Fruit fly (Drosophila melanogaster) whole organism, embryonic: ENCODE measurements around the gene CG32809.
A peak's percentile ranks its signal among the peaks of the same experiment; 100 is the strongest.

ENCODE experiments used
- Adf1 ChIP-seq: fragments of 200-800 bp; sonication (Bioruptor generic); IDR thresholded peaks from 2 replicates; pipeline ENCODE4 v1.3.6; 2022; ENCODE audit warnings: missing biosample characterization, missing genetic modification characterization
- Antp ChIP-seq: fragments of 200-800 bp; sonication (Bioruptor generic); optimal IDR thresholded peaks from 3 replicates; lab custom pipeline; 2016; ENCODE audit warnings: missing biosample characterization, missing genetic modification characterization
- Blimp-1 ChIP-seq: fragments of 200-800 bp; sonication (Bioruptor generic); optimal IDR thresholded peaks from 3 replicates; lab custom pipeline; 2018; ENCODE audit warnings: missing biosample characterization, missing genetic modification characterization, mild to moderate bottlenecking, moderate library complexity, missing genetic modification reagents
- BtbVII ChIP-seq: fragments of 200-800 bp; sonication (Bioruptor generic); optimal IDR thresholded peaks from 3 replicates; lab custom pipeline; 2017; ENCODE audit warnings: missing biosample characterization, mild to moderate bottlenecking, missing genetic modification characterization
- CG10462 ChIP-seq: fragments of 200-800 bp; sonication (Bioruptor generic); optimal IDR thresholded peaks from 2 replicates; lab custom pipeline; 2016; ENCODE audit warnings: missing biosample characterization, missing genetic modification characterization
- CG13287 ChIP-seq: fragments of 200-800 bp; sonication (Bioruptor generic); IDR thresholded peaks from 2 replicates; pipeline ENCODE4 v1.3.6; 2022; ENCODE audit warnings: missing biosample characterization, missing genetic modification characterization; ENCODE audit not compliant: partially characterized antibody
- CG16863 ChIP-seq: fragments of 200-800 bp; sonication (Bioruptor generic); optimal IDR thresholded peaks from 3 replicates; lab custom pipeline; 2016; ENCODE audit warnings: missing biosample characterization, missing genetic modification characterization
- CG2199 ChIP-seq: fragments of 200-800 bp; sonication (Bioruptor generic); IDR thresholded peaks from 3 replicates; pipeline ENCODE4 v1.3.6; 2022; ENCODE audit warnings: missing biosample characterization, missing genetic modification characterization
- CG2712 ChIP-seq: fragments of 200-800 bp; optimal IDR thresholded peaks from 3 replicates; lab custom pipeline; 2019; ENCODE audit warnings: missing biosample characterization, mild to moderate bottlenecking, missing genetic modification characterization, moderate library complexity
- CG31441 ChIP-seq: fragments of 200-800 bp; sonication (Bioruptor generic); IDR thresholded peaks from 2 replicates; pipeline ENCODE4 v1.3.6; 2022; ENCODE audit warnings: missing biosample characterization, missing genetic modification characterization
- CG33557 ChIP-seq: fragments of 200-800 bp; sonication (Bioruptor generic); optimal IDR thresholded peaks from 2 replicates; lab custom pipeline; 2019; ENCODE audit warnings: missing biosample characterization, mild to moderate bottlenecking, missing genetic modification characterization, moderate library complexity
- CG34224 ChIP-seq: fragments of 200-800 bp; sonication (Bioruptor generic); IDR thresholded peaks from 3 replicates; pipeline ENCODE4 v1.3.6; 2022; ENCODE audit warnings: missing biosample characterization, missing genetic modification characterization; ENCODE audit not compliant: partially characterized antibody
- CG34376 ChIP-seq: fragments of 200-800 bp; sonication (Bioruptor generic); optimal IDR thresholded peaks from 2 replicates; lab custom pipeline; 2018; ENCODE audit warnings: missing biosample characterization, mild to moderate bottlenecking, missing genetic modification characterization
- CG4617 ChIP-seq: fragments of 200-800 bp; sonication (Bioruptor generic); optimal IDR thresholded peaks from 3 replicates; lab custom pipeline; 2016; ENCODE audit warnings: missing biosample characterization, missing genetic modification characterization, borderline replicate concordance
- CG4707 ChIP-seq: fragments of 200-800 bp; sonication (Bioruptor generic); optimal IDR thresholded peaks from 2 replicates; lab custom pipeline; 2018; ENCODE audit warnings: missing biosample characterization, mild to moderate bottlenecking, missing genetic modification characterization, moderate library complexity
- CG8478 ChIP-seq: fragments of >200 bp; optimal IDR thresholded peaks from 2 replicates; lab custom pipeline; 2018
- Dek ChIP-seq: fragments of 200-800 bp; sonication (Bioruptor generic); optimal IDR thresholded peaks from 3 replicates; lab custom pipeline; 2019; ENCODE audit warnings: missing biosample characterization, mild to moderate bottlenecking, missing genetic modification characterization, moderate library complexity
- Dref ChIP-seq: fragments of 200-800 bp; sonication (Bioruptor generic); IDR thresholded peaks from 2 replicates; pipeline ENCODE4 v1.3.6; 2022; ENCODE audit warnings: missing biosample characterization, missing genetic modification characterization
- Elba2 ChIP-seq: fragments of 200-800 bp; sonication (Bioruptor generic); optimal IDR thresholded peaks from 3 replicates; lab custom pipeline; 2016; ENCODE audit warnings: missing biosample characterization, missing genetic modification characterization
- GATAe ChIP-seq: fragments of 200-800 bp; sonication (Bioruptor generic); conservative IDR thresholded peaks from 2 replicates; pipeline ENCODE4 v1.3.6; 2022; ENCODE audit warnings: missing biosample characterization, missing genetic modification characterization
- HmgZ ChIP-seq: fragments of 200-800 bp; sonication (Bioruptor generic); optimal IDR thresholded peaks from 2 replicates; lab custom pipeline; 2018; ENCODE audit warnings: missing biosample characterization, mild to moderate bottlenecking, missing genetic modification characterization
- Hsf ChIP-seq: fragments of 200-800 bp; sonication (Bioruptor generic); optimal IDR thresholded peaks from 3 replicates; lab custom pipeline; 2016; ENCODE audit warnings: missing biosample characterization, missing genetic modification characterization
- MBD-R2 ChIP-seq: fragments of 200-800 bp; sonication (Bioruptor generic); IDR thresholded peaks from 2 replicates; pipeline ENCODE4 v1.3.6; 2022; ENCODE audit warnings: missing biosample characterization, missing genetic modification characterization
- MESR4 ChIP-seq: fragments of 200-800 bp; sonication (Bioruptor generic); optimal IDR thresholded peaks from 2 replicates; lab custom pipeline; 2018; ENCODE audit warnings: missing biosample characterization, mild to moderate bottlenecking, missing genetic modification characterization, moderate library complexity
- NC2α ChIP-seq: fragments of 200-800 bp; sonication (Bioruptor generic); optimal IDR thresholded peaks from 2 replicates; lab custom pipeline; 2016; ENCODE audit warnings: missing biosample characterization, missing genetic modification characterization
- NfI ChIP-seq: fragments of 200-800 bp; sonication (Bioruptor generic); optimal IDR thresholded peaks from 3 replicates; lab custom pipeline; 2018; ENCODE audit warnings: missing biosample characterization, mild to moderate bottlenecking, missing genetic modification characterization, moderate library complexity
- Sin3A ChIP-seq: fragments of >200 bp; optimal IDR thresholded peaks from 2 replicates; lab custom pipeline; 2018
- Sry-δ ChIP-seq: fragments of 200-800 bp; sonication (Bioruptor generic); optimal IDR thresholded peaks from 2 replicates; lab custom pipeline; 2016; ENCODE audit warnings: missing biosample characterization, missing genetic modification characterization
- Xrp1 ChIP-seq: fragments of 200-800 bp; sonication (Bioruptor generic); IDR thresholded peaks from 2 replicates; pipeline ENCODE4 v1.3.6; 2022; ENCODE audit warnings: missing biosample characterization, missing genetic modification characterization
- ac ChIP-seq: fragments of 200-800 bp; sonication (Bioruptor generic); optimal IDR thresholded peaks from 3 replicates; lab custom pipeline; 2017; ENCODE audit warnings: missing biosample characterization, mild to moderate bottlenecking, missing genetic modification characterization
- ato ChIP-seq: fragments of 200-800 bp; sonication (Bioruptor generic); IDR thresholded peaks from 2 replicates; pipeline ENCODE4 v1.3.6; 2022; ENCODE audit warnings: missing biosample characterization, missing genetic modification characterization; ENCODE audit not compliant: partially characterized antibody
- bigmax ChIP-seq: fragments of 200-800 bp; sonication (Bioruptor generic); optimal IDR thresholded peaks from 2 replicates; lab custom pipeline; 2018; ENCODE audit warnings: missing biosample characterization, mild to moderate bottlenecking, missing genetic modification characterization
- bsh ChIP-seq, 2 experiments: fragments of 200-800 bp; sonication (Bioruptor generic); optimal IDR thresholded peaks; 2 replicates each; lab custom pipeline; 2017 to 2018; ENCODE audit warnings: mild to moderate bottlenecking in 2 of 2, missing biosample characterization in 2 of 2, missing genetic modification characterization in 2 of 2, moderate library complexity in 1 of 2
- cg ChIP-seq: fragments of 200-800 bp; sonication (Bioruptor generic); optimal IDR thresholded peaks from 3 replicates; lab custom pipeline; 2019; ENCODE audit warnings: missing biosample characterization, mild to moderate bottlenecking, missing genetic modification characterization, moderate library complexity
- chm ChIP-seq: fragments of 200-800 bp; sonication (Bioruptor generic); IDR thresholded peaks from 2 replicates; pipeline ENCODE4 v1.3.6; 2022; ENCODE audit warnings: missing biosample characterization, missing genetic modification characterization
- crol ChIP-seq: fragments of 200-800 bp; sonication (Bioruptor generic); IDR thresholded peaks from 2 replicates; pipeline ENCODE4 v1.3.6; 2022; ENCODE audit warnings: missing biosample characterization, missing genetic modification characterization
- danr ChIP-seq: fragments of 200-800 bp; sonication (Bioruptor generic); IDR thresholded peaks from 2 replicates; pipeline ENCODE4 v1.3.6; 2022; ENCODE audit warnings: missing biosample characterization, missing genetic modification characterization
- dati ChIP-seq: fragments of 200-800 bp; sonication (Bioruptor generic); IDR thresholded peaks from 2 replicates; pipeline ENCODE4 v1.3.6; 2022; ENCODE audit warnings: missing biosample characterization, missing genetic modification characterization
- dpn ChIP-seq, 2 experiments: fragments of 200-800 bp; sonication (Bioruptor generic); optimal IDR thresholded peaks; 3 replicates each; lab custom pipeline; 2016; ENCODE audit warnings: missing biosample characterization in 2 of 2, missing genetic modification characterization in 2 of 2
- dysf ChIP-seq: fragments of 200-800 bp; sonication (Bioruptor generic); IDR thresholded peaks from 3 replicates; pipeline ENCODE4 v1.3.6; 2022; ENCODE audit warnings: missing biosample characterization, missing genetic modification characterization
- gcm ChIP-seq: fragments of 200-800 bp; sonication (Bioruptor generic); optimal IDR thresholded peaks from 2 replicates; lab custom pipeline; 2019; ENCODE audit warnings: missing biosample characterization, mild to moderate bottlenecking, missing genetic modification characterization, moderate library complexity
- ham ChIP-seq: fragments of 200-800 bp; sonication (Bioruptor generic); IDR thresholded peaks from 2 replicates; pipeline ENCODE4 v1.3.6; 2022; ENCODE audit warnings: missing biosample characterization, missing genetic modification characterization
- lbe ChIP-seq: fragments of 200-800 bp; sonication (Bioruptor generic); optimal IDR thresholded peaks from 2 replicates; lab custom pipeline; 2016; ENCODE audit warnings: missing biosample characterization, mild to moderate bottlenecking, missing genetic modification characterization
- nerfin-1 ChIP-seq: fragments of 200-800 bp; sonication (Bioruptor generic); optimal IDR thresholded peaks from 3 replicates; lab custom pipeline; 2019; ENCODE audit warnings: missing biosample characterization, mild to moderate bottlenecking, missing genetic modification characterization, moderate library complexity
- nerfin-2 ChIP-seq: fragments of 200-800 bp; sonication (Bioruptor generic); IDR thresholded peaks from 2 replicates; pipeline ENCODE4 v1.3.6; 2022; ENCODE audit warnings: missing biosample characterization, missing genetic modification characterization; ENCODE audit not compliant: partially characterized antibody
- pfk ChIP-seq: fragments of 200-800 bp; sonication (Bioruptor generic); optimal IDR thresholded peaks from 2 replicates; lab custom pipeline; 2018; ENCODE audit warnings: missing biosample characterization, mild to moderate bottlenecking, missing genetic modification characterization, moderate library complexity
- sisA ChIP-seq: fragments of 200-800 bp; sonication (Bioruptor generic); IDR thresholded peaks from 2 replicates; pipeline ENCODE4 v1.3.6; 2022; ENCODE audit warnings: missing biosample characterization, missing genetic modification characterization
- slbo ChIP-seq: fragments of 200-800 bp; sonication (Bioruptor generic); IDR thresholded peaks from 2 replicates; pipeline ENCODE4 v1.3.6; 2022; ENCODE audit warnings: missing biosample characterization, missing genetic modification characterization
- slp2 ChIP-seq: fragments of 200-800 bp; sonication (Bioruptor generic); optimal IDR thresholded peaks from 2 replicates; lab custom pipeline; 2016; ENCODE audit warnings: missing biosample characterization, missing genetic modification characterization
- sr ChIP-seq: fragments of 200-800 bp; sonication (Bioruptor generic); IDR thresholded peaks from 3 replicates; pipeline ENCODE4 v1.3.6; 2022; ENCODE audit warnings: missing biosample characterization, missing genetic modification characterization
- tgo ChIP-seq: fragments of 200-800 bp; sonication (Bioruptor generic); IDR thresholded peaks from 3 replicates; pipeline ENCODE4 v1.3.6; 2022; ENCODE audit warnings: missing biosample characterization, missing genetic modification characterization

CG32809 gene

DNA sequence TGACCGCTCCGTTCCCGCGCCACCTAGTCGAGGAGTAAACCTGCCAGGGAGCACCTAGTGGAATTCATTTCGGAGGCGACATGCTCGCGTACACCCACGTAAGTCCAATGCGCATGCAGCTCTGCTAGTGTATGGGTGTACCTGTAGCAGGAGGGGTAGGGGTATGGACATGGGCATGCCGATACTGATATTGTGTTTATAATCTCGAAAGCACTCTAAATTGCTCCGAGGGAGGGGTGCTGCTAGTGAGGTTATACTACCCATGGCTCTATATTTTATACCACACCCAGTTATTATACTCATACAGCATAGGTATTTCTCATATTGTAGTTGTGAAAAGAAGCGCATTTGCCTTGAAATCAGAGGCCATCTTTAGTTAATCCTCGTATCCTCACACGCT is 22.7 kb downstream of the CG32809 start:
- peak; percentile 38 for TF ChIP-seq nerfin-1 (tag; lab: Kevin White, UChicago)
- TF ChIP-seq bigmax, result peak; percentile 62
- no peak for TF ChIP-seq gcm (GFP tag; lab: Kevin White, UChicago)
- TF ChIP-seq crol, result peak; percentile 87
- TF ChIP-seq GATAe (GFP tag; lab: Robert Waterston, UW), result peak; percentile 50
- 0 out of 3 replicates have a peak, but pooled peaks have one; percentile 31 for TF ChIP-seq sr
- TF ChIP-seq chm, result no peak
- peak; percentile 17; the same call in 1 of the 2 replicates for TF ChIP-seq MBD-R2
- TF ChIP-seq CG2199 (GFP tag; lab: Robert Waterston, UW), result 0 out of 3 replicates have a peak, but pooled peaks have one; percentile 12
- peak; percentile 32 for TF ChIP-seq MESR4 (GFP tag; lab: Kevin White, UChicago)
- no peak for TF ChIP-seq CG16863 (GFP tag; lab: Kevin White, UChicago)
- TF ChIP-seq cg (GFP tag; lab: Kevin White, UChicago), result peak; percentile 34

DNA sequence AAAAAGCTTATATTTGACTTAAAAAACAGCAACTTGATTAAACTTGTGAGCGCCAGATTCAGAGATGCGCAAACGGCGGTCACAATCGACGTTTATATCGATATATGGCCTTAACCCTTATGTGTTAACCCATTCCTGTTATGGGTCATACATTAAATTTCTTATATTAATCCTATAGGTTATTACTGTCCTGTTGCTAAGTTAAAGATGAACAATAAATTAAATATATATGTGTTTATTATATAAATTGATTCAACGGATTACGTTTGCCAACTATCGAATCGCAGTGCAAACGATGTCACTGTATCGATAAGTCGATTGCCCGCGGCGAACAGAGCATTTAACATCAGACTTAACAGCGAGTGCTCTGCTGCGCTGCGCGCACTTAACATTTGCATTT is 23.4 kb downstream of the CG32809 start, which contains the start of the genes CG3740 and hfw:
TSS of gene CG3740 (minus strand) at position 84 of the 400 bp plus-strand sequence.
TSS of gene hfw (plus strand) at position 357 of the 400 bp plus-strand sequence.
- TF ChIP-seq Sry-δ (GFP tag; lab: Kevin White, UChicago) (peak; percentile 64), CG8478 (lab: Kevin White, UChicago) (no peak), CG2712 (peak; percentile 84), Hsf (GFP tag; lab: Kevin White, UChicago) (peak; percentile 38), Xrp1 (peak; percentile 85), dpn (GFP tag; optimal IDR thresholded peaks at IDR 0.05; lab: Kevin White, UChicago) (peak; percentile 20 to 80), dysf (GFP tag; lab: Robert Waterston, UW) (peak; percentile 76), sisA (GFP tag; lab: Robert Waterston, UW) (peak; percentile 78), ham (no peak), CG13287 (peak; percentile 92), tgo (peak; percentile 77), CG16863 (GFP tag; lab: Kevin White, UChicago) (no peak), Elba2 (peak; percentile 31), bsh (GFP tag; optimal IDR thresholded peaks at IDR 0.05; lab: Kevin White, UChicago) (peak in 1 of 2 experiments; percentile 70), Antp (GFP tag; lab: Kevin White, UChicago) (no peak), CG4707 (GFP tag; lab: Kevin White, UChicago) (no peak), Sin3A (lab: Kevin White, UChicago) (peak; percentile 63), slp2 (no peak), NC2α (no peak), Dref (GFP tag; lab: Robert Waterston, UW) (peak; percentile 72), Adf1 (peak; percentile 61), CG34224 (GFP tag; lab: Robert Waterston, UW) (peak; percentile 90), pfk (GFP tag; lab: Kevin White, UChicago) (no peak), CG34376 (GFP tag; lab: Kevin White, UChicago) (no peak), ato (GFP tag; lab: Robert Waterston, UW) (peak; percentile 79), Dek (tag; lab: Kevin White, UChicago) (peak; percentile 46), CG33557 (GFP tag; lab: Kevin White, UChicago) (peak; percentile 44), CG4617 (peak; percentile 8), nerfin-2 (peak; percentile 87), CG10462 (GFP tag; lab: Kevin White, UChicago) (peak; percentile 25), slbo (GFP tag; lab: Robert Waterston, UW) (peak; percentile 90), dati (GFP tag; lab: Robert Waterston, UW) (no peak), danr (GFP tag; lab: Robert Waterston, UW) (peak; percentile 53; the same call in 1 of the 2 replicates), BtbVII (GFP tag; lab: Kevin White, UChicago) (no peak), CG31441 (GFP tag; lab: Robert Waterston, UW) (peak; percentile 78), Blimp-1 (GFP tag; lab: Kevin White, UChicago) (no peak), ac (GFP tag; lab: Kevin White, UChicago) (no peak), NfI (GFP tag; lab: Kevin White, UChicago) (peak; percentile 68), HmgZ (tag; lab: Kevin White, UChicago) (peak; percentile 71), lbe (GFP tag; lab: Kevin White, UChicago) (peak; percentile 74)
